Worm (Caenorhabditis elegans) whole organism, late embryonic: ENCODE measurements around the gene fem-1.

Experiments
- C08G9.2 ChIP-seq: sonication (generic microtip); optimal IDR thresholded peaks from 2 replicates; lab custom pipeline; 2016; ENCODE audit warnings: mild to moderate bottlenecking, missing genetic modification characterization, moderate library complexity, missing compliant biosample characterization
- Y22D7AL.16 ChIP-seq: sonication (generic microtip); optimal IDR thresholded peaks from 2 replicates; lab custom pipeline; 2016; ENCODE audit warnings: missing genetic modification characterization, missing compliant biosample characterization
- ahr-1 ChIP-seq: sonication (generic microtip); optimal IDR thresholded peaks from 2 replicates; lab custom pipeline; 2016; ENCODE audit warnings: missing genetic modification characterization, missing compliant biosample characterization
- ceh-14 ChIP-seq: sonication (generic microtip); optimal IDR thresholded peaks from 2 replicates; lab custom pipeline; 2016; ENCODE audit warnings: missing genotype, missing genetic modification characterization, missing compliant biosample characterization
- ceh-22 ChIP-seq: sonication (generic microtip); optimal IDR thresholded peaks from 2 replicates; lab custom pipeline; 2017; ENCODE audit warnings: missing biosample characterization, missing genetic modification characterization
- ceh-24 ChIP-seq: sonication (generic microtip); optimal IDR thresholded peaks from 2 replicates; lab custom pipeline; 2016; ENCODE audit warnings: mild to moderate bottlenecking, missing genetic modification characterization, missing compliant biosample characterization
- ceh-34 ChIP-seq: sonication (generic microtip); optimal IDR thresholded peaks from 2 replicates; lab custom pipeline; 2016; ENCODE audit warnings: mild to moderate bottlenecking, missing genetic modification characterization, missing compliant biosample characterization
- ceh-45 ChIP-seq: fragments of 200-800 bp; sonication (Bioruptor generic); IDR thresholded peaks from 2 replicates; pipeline ENCODE4 v1.3.6; 2022; ENCODE audit warnings: missing genetic modification reagents, missing genetic modification characterization, missing compliant biosample characterization
- ceh-6 ChIP-seq: fragments of 200-800 bp; sonication (Bioruptor generic); optimal IDR thresholded peaks from 2 replicates; lab custom pipeline; 2018; ENCODE audit warnings: mild to moderate bottlenecking, missing genetic modification characterization, missing compliant biosample characterization
- ceh-9 ChIP-seq: sonication (generic microtip); optimal IDR thresholded peaks from 2 replicates; lab custom pipeline; 2016; ENCODE audit warnings: mild to moderate bottlenecking, missing genetic modification characterization, inconsistent platforms, missing compliant biosample characterization
- ets-4 ChIP-seq: sonication (generic microtip); optimal IDR thresholded peaks from 2 replicates; lab custom pipeline; 2016; ENCODE audit warnings: missing genetic modification characterization, missing compliant biosample characterization
- fax-1 ChIP-seq: sonication (generic microtip); optimal IDR thresholded peaks from 2 replicates; lab custom pipeline; 2016; ENCODE audit warnings: missing genotype, missing genetic modification characterization, missing compliant biosample characterization
- fkh-10 ChIP-seq: fragments of 150-350 bp; optimal IDR thresholded peaks from 2 replicates; lab custom pipeline; 2014; ENCODE audit warnings: missing biosample characterization, missing genetic modification reagents, missing genetic modification characterization
- fkh-6 ChIP-seq: sonication (generic microtip); optimal IDR thresholded peaks from 2 replicates; lab custom pipeline; 2016; ENCODE audit warnings: missing genetic modification characterization, missing compliant biosample characterization
- gmeb-2 ChIP-seq: sonication (generic microtip); optimal IDR thresholded peaks from 2 replicates; lab custom pipeline; 2016; ENCODE audit warnings: missing genetic modification characterization, inconsistent platforms, missing compliant biosample characterization
- hlh-13 ChIP-seq: fragments of 200-800 bp; sonication (Bioruptor generic); optimal IDR thresholded peaks from 2 replicates; lab custom pipeline; 2018; ENCODE audit warnings: mild to moderate bottlenecking, missing genetic modification characterization, missing compliant biosample characterization
- hlh-30 ChIP-seq: sonication (generic microtip); optimal IDR thresholded peaks from 2 replicates; lab custom pipeline; 2017; ENCODE audit warnings: antibody characterized with exemption, missing genetic modification characterization, missing compliant biosample characterization; ENCODE audit not compliant: insufficient read depth
- hlh-6 ChIP-seq: sonication (generic microtip); optimal IDR thresholded peaks from 2 replicates; lab custom pipeline; 2016; ENCODE audit warnings: missing genotype, missing genetic modification characterization, missing compliant biosample characterization
- madf-2 ChIP-seq: sonication (generic microtip); optimal IDR thresholded peaks from 2 replicates; lab custom pipeline; 2017; ENCODE audit warnings: missing genetic modification characterization, missing compliant biosample characterization
- mec-3 ChIP-seq: sonication (generic microtip); optimal IDR thresholded peaks from 2 replicates; lab custom pipeline; 2016; ENCODE audit warnings: borderline replicate concordance, missing genetic modification characterization, missing compliant biosample characterization
- nhr-232 ChIP-seq: sonication (generic microtip); optimal IDR thresholded peaks from 2 replicates; lab custom pipeline; 2016; ENCODE audit warnings: missing genetic modification characterization, missing compliant biosample characterization
- npax-4 ChIP-seq: sonication (generic microtip); optimal IDR thresholded peaks from 2 replicates; lab custom pipeline; 2016; ENCODE audit warnings: missing genetic modification characterization, missing compliant biosample characterization
- odd-2 ChIP-seq: sonication (generic microtip); optimal IDR thresholded peaks from 2 replicates; lab custom pipeline; 2017; ENCODE audit warnings: antibody characterized with exemption, mild to moderate bottlenecking, missing genetic modification characterization, missing compliant biosample characterization
- pat-9 ChIP-seq: fragments of 200-800 bp; sonication (Bioruptor generic); optimal IDR thresholded peaks from 2 replicates; lab custom pipeline; 2018; ENCODE audit warnings: mild to moderate bottlenecking, missing genetic modification characterization, moderate library complexity, missing compliant biosample characterization
- pax-1 ChIP-seq: fragments of 150-350 bp; optimal IDR thresholded peaks from 2 replicates; lab custom pipeline; 2014; ENCODE audit warnings: missing biosample characterization, missing genetic modification characterization
- pros-1 ChIP-seq: fragments of 150-350 bp; optimal IDR thresholded peaks from 2 replicates; lab custom pipeline; 2014; ENCODE audit warnings: missing biosample characterization, missing genetic modification reagents, missing genetic modification characterization
- ref-2 ChIP-seq: sonication (generic microtip); optimal IDR thresholded peaks from 2 replicates; lab custom pipeline; 2016; ENCODE audit warnings: missing genetic modification characterization, missing compliant biosample characterization
- sdc-2 ChIP-seq: sonication (generic microtip); optimal IDR thresholded peaks from 2 replicates; lab custom pipeline; 2016; ENCODE audit warnings: missing genotype, missing genetic modification characterization, missing compliant biosample characterization
- syd-9 ChIP-seq: sonication (generic microtip); optimal IDR thresholded peaks from 2 replicates; lab custom pipeline; 2016; ENCODE audit warnings: mild to moderate bottlenecking, missing genetic modification characterization, moderate library complexity, missing compliant biosample characterization
- tbx-7 ChIP-seq: sonication (generic microtip); optimal IDR thresholded peaks from 2 replicates; lab custom pipeline; 2016; ENCODE audit warnings: missing genotype, missing genetic modification characterization, missing compliant biosample characterization
- unc-42 ChIP-seq: sonication (generic microtip); optimal IDR thresholded peaks from 2 replicates; lab custom pipeline; 2016; ENCODE audit warnings: missing genotype, missing genetic modification characterization, missing compliant biosample characterization
- unc-86 ChIP-seq: sonication (generic microtip); optimal IDR thresholded peaks from 2 replicates; lab custom pipeline; 2016; ENCODE audit warnings: missing genetic modification characterization, missing compliant biosample characterization
- zip-5 ChIP-seq: sonication (generic microtip); optimal IDR thresholded peaks from 2 replicates; lab custom pipeline; 2016; ENCODE audit warnings: missing genetic modification characterization, missing compliant biosample characterization
- ztf-16 ChIP-seq: sonication (generic microtip); optimal IDR thresholded peaks from 2 replicates; lab custom pipeline; 2017; ENCODE audit warnings: missing genetic modification characterization, missing compliant biosample characterization

Gene fem-1

DNA sequence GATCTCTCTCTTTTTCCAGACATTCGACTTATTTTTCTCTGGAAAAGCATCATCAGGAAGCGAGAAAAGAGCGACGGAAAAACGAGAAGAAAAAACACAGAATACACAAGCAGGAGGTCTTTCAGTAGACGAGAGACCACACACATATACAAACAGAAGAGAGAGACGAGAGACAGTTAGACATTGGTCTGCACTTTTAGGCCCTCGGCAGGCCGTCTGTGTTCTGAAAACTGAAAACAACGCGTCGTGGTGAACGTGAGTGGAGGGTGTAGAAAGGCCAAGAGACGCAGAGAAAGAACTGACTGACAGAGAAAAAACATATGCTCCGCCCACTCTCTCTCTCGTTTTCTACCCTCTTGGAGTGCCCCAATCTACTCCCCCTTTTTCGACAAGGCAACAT, 44.5 kb upstream of the fem-1 start:
- TF ChIP-seq syd-9 (tag; lab: Kevin White, UChicago) = no peak
- TF ChIP-seq ceh-45 = no peak
- TF ChIP-seq npax-4 (tag; lab: Kevin White, UChicago) = no peak
- TF ChIP-seq ceh-22 (tag; lab: Kevin White, UChicago) = no peak
- TF ChIP-seq fax-1 (tag; lab: Kevin White, UChicago) = no peak
- no peak for TF ChIP-seq ceh-14
- TF ChIP-seq fkh-6 = no peak
- TF ChIP-seq fkh-10 (GFP tag; lab: Kevin White, UChicago) = no peak
- TF ChIP-seq zip-5 (tag; lab: Kevin White, UChicago) = no peak
- TF ChIP-seq nhr-232 (tag; lab: Kevin White, UChicago) = no peak

DNA sequence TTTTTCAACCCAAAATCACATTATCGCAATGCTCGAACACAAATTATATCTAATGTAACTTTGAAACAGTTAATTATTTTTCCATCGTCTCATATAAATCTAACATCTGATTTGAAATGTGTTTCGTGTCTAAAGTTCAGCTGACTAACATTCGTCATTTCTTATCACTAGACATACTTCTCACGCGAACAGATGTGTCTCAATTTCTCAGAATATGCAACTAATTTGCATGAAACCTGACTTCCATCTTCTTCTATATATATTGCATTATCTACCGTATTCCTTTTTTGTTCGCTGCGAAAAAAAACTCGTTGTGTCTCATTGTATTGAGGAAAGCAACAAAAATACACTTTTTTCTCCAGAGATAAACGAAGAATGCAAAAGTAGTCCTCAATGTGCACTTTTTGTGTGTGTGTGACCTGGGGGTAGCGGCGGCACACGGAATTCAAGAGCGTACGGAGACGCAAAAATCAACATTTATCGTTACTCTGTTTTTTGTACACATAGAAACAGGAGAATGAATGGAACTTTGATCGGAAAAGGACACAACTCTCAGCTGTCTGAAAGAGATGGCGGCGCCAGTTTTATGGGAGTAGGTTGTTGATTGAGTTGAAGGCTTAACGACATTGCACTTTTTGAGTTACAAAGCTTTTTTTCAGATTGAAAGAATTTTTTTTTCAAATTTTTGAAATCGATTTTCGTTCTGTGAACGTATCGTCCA, 43.0 kb upstream of the fem-1 start:
- TF ChIP-seq pat-9 (tag; lab: Kevin White, UChicago) = no peak
- TF ChIP-seq pax-1 = no peak
- TF ChIP-seq ceh-9 (tag; lab: Kevin White, UChicago) = no peak

DNA sequence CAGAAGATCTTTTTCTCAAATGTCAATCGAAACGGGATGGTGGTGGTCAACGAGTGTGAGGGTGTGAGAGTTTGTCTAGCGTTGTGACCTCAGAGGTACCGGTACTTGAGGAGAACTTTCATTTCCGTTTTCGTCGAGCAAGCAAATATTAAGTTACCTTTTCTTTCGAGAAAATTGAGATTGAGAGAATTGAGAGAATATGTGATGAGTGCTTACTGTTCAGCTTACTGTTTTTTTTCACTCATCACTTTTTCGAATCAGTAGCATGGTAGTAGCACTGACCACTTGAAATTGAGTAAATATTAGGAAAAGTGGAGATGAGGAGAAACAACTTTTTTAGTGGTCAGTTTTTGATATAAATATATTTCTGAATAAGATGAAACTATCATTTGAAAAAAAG, 36.3 kb upstream of the fem-1 start, which contains the start of gene T12E12.6:
T12E12.6 (minus strand) TSS at position 101 of the 400 bp plus-strand sequence.
- TF ChIP-seq Y22D7AL.16 (tag; lab: Kevin White, UChicago) = no peak
- TF ChIP-seq pax-1 = no peak
- no peak for TF ChIP-seq unc-42
- TF ChIP-seq hlh-13 (GFP tag; lab: Kevin White, UChicago) = no peak
- no peak for TF ChIP-seq fkh-10 (GFP tag; lab: Kevin White, UChicago)
- no peak for TF ChIP-seq zip-5 (tag; lab: Kevin White, UChicago)
- no peak for TF ChIP-seq ceh-24 (tag; lab: Kevin White, UChicago)
- TF ChIP-seq ceh-22 (tag; lab: Kevin White, UChicago) = no peak
- TF ChIP-seq ceh-34 (tag; lab: Kevin White, UChicago) = no peak
- TF ChIP-seq hlh-30 (tag; lab: Kevin White, UChicago) = no peak
- TF ChIP-seq ref-2 (tag; lab: Kevin White, UChicago) = no peak
- no peak for TF ChIP-seq odd-2 (tag; lab: Kevin White, UChicago)
- no peak for TF ChIP-seq gmeb-2
- TF ChIP-seq pat-9 (tag; lab: Kevin White, UChicago) = no peak
- TF ChIP-seq syd-9 (tag; lab: Kevin White, UChicago) = no peak

DNA sequence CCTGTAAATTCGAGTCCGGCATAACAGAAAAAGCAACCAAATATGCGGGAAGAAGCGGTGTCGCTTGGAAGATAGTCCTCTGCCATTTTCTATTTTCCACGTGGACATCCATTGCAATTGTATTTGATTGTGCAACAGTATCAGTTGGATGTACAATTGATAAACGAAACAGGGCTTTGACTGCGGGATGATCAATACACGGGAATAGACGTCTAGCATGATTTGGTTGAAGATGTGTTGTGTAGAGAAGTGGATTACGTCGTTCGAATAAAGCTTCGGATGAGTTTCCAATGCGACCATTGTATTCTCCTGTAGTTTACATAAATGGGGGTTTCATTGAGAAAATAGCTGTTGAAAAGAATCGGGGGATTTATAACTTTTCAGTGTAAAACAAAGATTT, 34.9 kb upstream of the fem-1 start:
- TF ChIP-seq ahr-1 (tag; lab: Kevin White, UChicago) = no peak
- TF ChIP-seq ets-4 (tag; lab: Kevin White, UChicago) = no peak
- TF ChIP-seq ceh-14 = no peak
- no peak for TF ChIP-seq C08G9.2
- TF ChIP-seq sdc-2 = no peak
- TF ChIP-seq ztf-16 (tag; lab: Kevin White, UChicago) = no peak
- no peak for TF ChIP-seq unc-86 (tag; lab: Kevin White, UChicago)
- TF ChIP-seq tbx-7 = no peak
- no peak for TF ChIP-seq ceh-24 (tag; lab: Kevin White, UChicago)
- no peak for TF ChIP-seq nhr-232 (tag; lab: Kevin White, UChicago)
- TF ChIP-seq ceh-45 = no peak
- TF ChIP-seq ceh-22 (tag; lab: Kevin White, UChicago) = no peak
- no peak for TF ChIP-seq mec-3

DNA sequence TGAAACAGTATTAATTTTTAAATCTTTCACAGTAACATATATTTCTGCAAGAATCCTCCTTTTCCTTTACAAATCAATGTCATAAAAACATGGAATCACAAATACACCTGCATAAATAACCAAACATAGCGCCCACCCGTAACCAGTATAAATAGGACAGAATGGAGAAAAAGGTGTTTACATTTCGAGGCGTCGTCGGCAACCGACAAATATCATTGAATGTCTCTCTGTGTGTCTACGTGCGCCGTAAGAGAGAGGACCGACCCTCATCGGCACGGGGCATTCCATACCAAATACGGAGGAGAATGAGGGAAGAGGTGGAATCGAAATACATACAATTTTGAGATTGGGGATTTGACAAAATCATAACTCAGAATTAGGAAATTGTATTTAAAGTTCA, 27.3 kb upstream of the fem-1 start:
- no peak for TF ChIP-seq nhr-232 (tag; lab: Kevin White, UChicago)
- no peak for TF ChIP-seq Y22D7AL.16 (tag; lab: Kevin White, UChicago)
- TF ChIP-seq ceh-6 = no peak
- TF ChIP-seq pros-1 (tag; lab: Kevin White, UChicago) = no peak
- no peak for TF ChIP-seq hlh-6 (tag; lab: Kevin White, UChicago)
- TF ChIP-seq madf-2 = no peak
- TF ChIP-seq tbx-7 = no peak
- TF ChIP-seq ceh-34 (tag; lab: Kevin White, UChicago) = no peak
